Fruit fly (Drosophila melanogaster): Measurements from ENCODE around the gene CG12520.

CG12520 gene

dm6 chr3L:12902579-12903228 is at the start of gene CG12520:
CG12520 (minus strand) TSS chr3L:12902737.
- TF ChIP-seq Clk (GFP tag; optimal IDR thresholded peaks at IDR 0.05) (no peak), CG7101 (tag; optimal IDR thresholded peaks at IDR 0.05) (no peak), CG11617 (GFP tag; optimal IDR thresholded peaks at IDR 0.05) (no peak), bab1 (GFP tag; optimal IDR thresholded peaks at IDR 0.05) (peak; percentile 10), CG12768 (GFP tag; optimal IDR thresholded peaks at IDR 0.05) (no peak), toe (GFP tag; optimal IDR thresholded peaks at IDR 0.05) (no peak), kay (GFP tag; ENCODE audit: borderline replicate concordance) (peak; percentile 89)

- no peak for TF ChIP-seq Clk (GFP tag; optimal IDR thresholded peaks at IDR 0.05)
- TF ChIP-seq kay (GFP tag; ENCODE audit: borderline replicate concordance), result no peak
- TF ChIP-seq cnc (optimal IDR thresholded peaks at IDR 0.05), result no peak
- no peak for TF ChIP-seq Crg-1 (GFP tag; optimal IDR thresholded peaks at IDR 0.05)
- TF ChIP-seq CG7045 (GFP tag; optimal IDR thresholded peaks at IDR 0.05), result no peak
- TF ChIP-seq CG5204 (GFP tag; optimal IDR thresholded peaks at IDR 0.05), result no peak
- TF ChIP-seq CG1620 (GFP tag; optimal IDR thresholded peaks at IDR 0.05), result no peak
- TF ChIP-seq CG7101 (tag; optimal IDR thresholded peaks at IDR 0.05), result no peak
- no peak for TF ChIP-seq CG33017 (tag; optimal IDR thresholded peaks at IDR 0.05)
- TF ChIP-seq pad (GFP tag; optimal IDR thresholded peaks at IDR 0.05), result no peak
- no peak for TF ChIP-seq bab1 (GFP tag; optimal IDR thresholded peaks at IDR 0.05)
- TF ChIP-seq toe (GFP tag; optimal IDR thresholded peaks at IDR 0.05), result no peak
- TF ChIP-seq ovo (GFP tag; optimal IDR thresholded peaks at IDR 0.05), result no peak
- TF ChIP-seq Mnt (GFP tag; optimal IDR thresholded peaks at IDR 0.05), result no peak
These were observed 46.8 kb upstream of the CG12520 start for dm6 chr3L:12949386-12949785.

- TF ChIP-seq CG7101 (tag; optimal IDR thresholded peaks at IDR 0.05) (no peak), cnc (optimal IDR thresholded peaks at IDR 0.05) (no peak), CG7045 (GFP tag; optimal IDR thresholded peaks at IDR 0.05) (no peak), Hr96 (GFP tag; optimal IDR thresholded peaks at IDR 0.05) (no peak), Mnt (GFP tag; optimal IDR thresholded peaks at IDR 0.05) (no peak), CG11617 (GFP tag; optimal IDR thresholded peaks at IDR 0.05) (no peak), cic (GFP tag; optimal IDR thresholded peaks at IDR 0.05) (no peak), Clk (GFP tag; optimal IDR thresholded peaks at IDR 0.05) (no peak), CG1620 (GFP tag; optimal IDR thresholded peaks at IDR 0.05) (no peak), toe (GFP tag; optimal IDR thresholded peaks at IDR 0.05) (no peak), bab1 (GFP tag; optimal IDR thresholded peaks at IDR 0.05) (no peak), CG12768 (GFP tag; optimal IDR thresholded peaks at IDR 0.05) (no peak), ovo (GFP tag; optimal IDR thresholded peaks at IDR 0.05) (no peak), Crg-1 (GFP tag; optimal IDR thresholded peaks at IDR 0.05) (no peak), pad (GFP tag; optimal IDR thresholded peaks at IDR 0.05) (no peak), CG33017 (tag; optimal IDR thresholded peaks at IDR 0.05) (no peak), CG14711 (tag; optimal IDR thresholded peaks at IDR 0.05) (no peak), kay (GFP tag; ENCODE audit: borderline replicate concordance) (no peak), tj (GFP tag; optimal IDR thresholded peaks at IDR 0.05) (no peak)
These were observed 12.9 kb upstream of the CG12520 start for dm6 chr3L:12915431-12915830.

dm6 chr3L:12913609-12914266 is 11.2 kb upstream of the CG12520 start, which contains the start of gene CG32115:
CG32115 (minus strand) TSS chr3L:12913646.
- peak; percentile 93 for TF ChIP-seq CG11617 (GFP tag; optimal IDR thresholded peaks at IDR 0.05)
- no peak for TF ChIP-seq cnc (optimal IDR thresholded peaks at IDR 0.05)
- peak; percentile 86 for TF ChIP-seq pad (GFP tag; optimal IDR thresholded peaks at IDR 0.05)
- peak; percentile 59 for TF ChIP-seq ovo (GFP tag; optimal IDR thresholded peaks at IDR 0.05)
- peak; percentile 86 for TF ChIP-seq toe (GFP tag; optimal IDR thresholded peaks at IDR 0.05)
- TF ChIP-seq Mnt (GFP tag; optimal IDR thresholded peaks at IDR 0.05), result peak; percentile 68
- peak; percentile 97 for TF ChIP-seq CG7045 (GFP tag; optimal IDR thresholded peaks at IDR 0.05)
- TF ChIP-seq kay (GFP tag; ENCODE audit: borderline replicate concordance), result peak; percentile 93
- TF ChIP-seq CG1620 (GFP tag; optimal IDR thresholded peaks at IDR 0.05), result peak; percentile 66
- TF ChIP-seq CG7101 (tag; optimal IDR thresholded peaks at IDR 0.05), result peak; percentile 97
- TF ChIP-seq CG12768 (GFP tag; optimal IDR thresholded peaks at IDR 0.05), result peak; percentile 98
- TF ChIP-seq CG5204 (GFP tag; optimal IDR thresholded peaks at IDR 0.05), result peak; percentile 93
- peak; percentile 80 for TF ChIP-seq Hr96 (GFP tag; optimal IDR thresholded peaks at IDR 0.05)
- peak; percentile 74 for TF ChIP-seq cic (GFP tag; optimal IDR thresholded peaks at IDR 0.05)
- peak; percentile 97 for TF ChIP-seq CG33017 (tag; optimal IDR thresholded peaks at IDR 0.05)
- TF ChIP-seq CG14711 (tag; optimal IDR thresholded peaks at IDR 0.05), result peak; percentile 95
- peak; percentile 73 for TF ChIP-seq Crg-1 (GFP tag; optimal IDR thresholded peaks at IDR 0.05)
- peak; percentile 75 for TF ChIP-seq tj (GFP tag; optimal IDR thresholded peaks at IDR 0.05)
- peak; percentile 95 for TF ChIP-seq Clk (GFP tag; optimal IDR thresholded peaks at IDR 0.05)
- TF ChIP-seq bab1 (GFP tag; optimal IDR thresholded peaks at IDR 0.05), result peak; percentile 93

dm6 chr3L:12903611-12904010 is 1.1 kb upstream of the CG12520 start, which contains the start of gene CG32117:
CG32117 (minus strand) TSS chr3L:12903711.
- TF ChIP-seq tj (GFP tag; optimal IDR thresholded peaks at IDR 0.05) (no peak), CG33017 (tag; optimal IDR thresholded peaks at IDR 0.05) (no peak), CG5204 (GFP tag; optimal IDR thresholded peaks at IDR 0.05) (no peak), CG7045 (GFP tag; optimal IDR thresholded peaks at IDR 0.05) (no peak), pad (GFP tag; optimal IDR thresholded peaks at IDR 0.05) (no peak), CG11617 (GFP tag; optimal IDR thresholded peaks at IDR 0.05) (no peak), cnc (optimal IDR thresholded peaks at IDR 0.05) (no peak), bab1 (GFP tag; optimal IDR thresholded peaks at IDR 0.05) (no peak)
